Worm (Caenorhabditis elegans) whole organism, L4 larva: ENCODE results near the gene srw-36.

Experiments used
- F10B5.3 ChIP-seq: sonication (generic microtip); optimal IDR thresholded peaks from 2 replicates; lab custom pipeline; 2016; ENCODE audit warnings: mild to moderate bottlenecking, missing genetic modification characterization, missing compliant biosample characterization
- F37D6.2 ChIP-seq: sonication (generic microtip); optimal IDR thresholded peaks from 2 replicates; lab custom pipeline; 2016; ENCODE audit warnings: mild to moderate bottlenecking, missing genetic modification characterization, missing compliant biosample characterization
- R02D3.7 ChIP-seq: fragments of 150-350 bp; sonication (generic microtip); optimal IDR thresholded peaks from 3 replicates; lab custom pipeline; 2014; ENCODE audit warnings: missing biosample characterization, missing genetic modification characterization
- Y48G9A.11 ChIP-seq: fragments of 200-800 bp; sonication (Bioruptor generic); IDR thresholded peaks from 2 replicates; pipeline ENCODE4 v1.3.6; 2022; ENCODE audit warnings: missing genetic modification reagents, missing genetic modification characterization, missing compliant biosample characterization
- aly-2 ChIP-seq: sonication (generic microtip); optimal IDR thresholded peaks from 2 replicates; lab custom pipeline; 2018; ENCODE audit warnings: missing biosample characterization, missing genetic modification characterization
- ama-1 ChIP-seq: fragments of 150-350 bp; optimal IDR thresholded peaks from 2 replicates; lab custom pipeline; 2014; ENCODE audit warnings: inconsistent platforms, mixed read lengths
- attf-4 ChIP-seq: sonication (generic microtip); optimal IDR thresholded peaks from 3 replicates; lab custom pipeline; 2017; ENCODE audit warnings: missing biosample characterization, missing genetic modification characterization
- ceh-44 ChIP-seq: fragments of 200-800 bp; sonication (Bioruptor generic); IDR thresholded peaks from 2 replicates; pipeline ENCODE4 v1.3.6; 2022; ENCODE audit warnings: missing genetic modification reagents, missing genetic modification characterization, missing compliant biosample characterization
- ces-1 ChIP-seq: fragments of 150-350 bp; sonication (generic microtip); optimal IDR thresholded peaks from 4 replicates; lab custom pipeline; 2014; ENCODE audit warnings: missing biosample characterization, missing genetic modification reagents, missing genetic modification characterization
- cey-2 ChIP-seq: sonication (generic microtip); optimal IDR thresholded peaks from 3 replicates; lab custom pipeline; 2017; ENCODE audit warnings: missing genetic modification characterization, mild to moderate bottlenecking, missing compliant biosample characterization, antibody characterized with exemption, borderline replicate concordance; ENCODE audit not compliant: insufficient read depth
- daf-16 ChIP-seq, 3 experiments: sonication (generic microtip); optimal IDR thresholded peaks; 2 replicates each; lab custom pipeline; 2016 to 2017; ENCODE audit warnings: missing genetic modification characterization in 3 of 3, missing genetic modification reagents in 3 of 3, mild to moderate bottlenecking in 2 of 3, missing compliant biosample characterization in 2 of 3, missing biosample characterization in 1 of 3, moderate library complexity in 1 of 3
- dmd-6 ChIP-seq: fragments of 200-800 bp; sonication (Bioruptor generic); IDR thresholded peaks from 2 replicates; pipeline ENCODE4 v1.3.6; 2022; ENCODE audit warnings: missing genetic modification reagents, missing genetic modification characterization, missing compliant biosample characterization
- dmd-9 ChIP-seq: fragments of 200-800 bp; sonication (Bioruptor generic); IDR thresholded peaks from 2 replicates; pipeline ENCODE4 v1.3.6; 2022; ENCODE audit warnings: missing genetic modification reagents, missing genetic modification characterization, missing compliant biosample characterization
- dve-1 ChIP-seq: sonication (generic microtip); optimal IDR thresholded peaks from 2 replicates; lab custom pipeline; 2017; ENCODE audit warnings: antibody characterized with exemption, mild to moderate bottlenecking, missing genetic modification characterization, missing compliant biosample characterization; ENCODE audit not compliant: insufficient read depth
- fkh-10 ChIP-seq: fragments of 150-350 bp; optimal IDR thresholded peaks from 2 replicates; lab custom pipeline; 2014; ENCODE audit warnings: missing biosample characterization, missing genetic modification reagents, missing genetic modification characterization
- hlh-11 ChIP-seq: fragments of 200-800 bp; sonication (Bioruptor generic); optimal IDR thresholded peaks from 2 replicates; lab custom pipeline; 2018; ENCODE audit warnings: mild to moderate bottlenecking, missing genetic modification characterization, missing compliant biosample characterization
- hlh-30 ChIP-seq: sonication (generic microtip); optimal IDR thresholded peaks from 2 replicates; lab custom pipeline; 2017; ENCODE audit warnings: antibody characterized with exemption, mild to moderate bottlenecking, missing genetic modification characterization, missing compliant biosample characterization; ENCODE audit not compliant: insufficient read depth
- hmg-1.1 ChIP-seq: fragments of 200-800 bp; sonication (Bioruptor generic); IDR thresholded peaks from 2 replicates; pipeline ENCODE4 v1.3.6; 2022; ENCODE audit warnings: missing genetic modification reagents, missing genetic modification characterization, missing compliant biosample characterization
- lir-3 ChIP-seq: sonication (generic microtip); optimal IDR thresholded peaks from 2 replicates; lab custom pipeline; 2016; ENCODE audit warnings: mild to moderate bottlenecking, missing genetic modification characterization, missing compliant biosample characterization
- madf-5 ChIP-seq, 2 experiments: fragments of 200-800 bp; sonication (Bioruptor generic); IDR thresholded peaks; 2 replicates each; pipeline ENCODE4 v1.3.6; 2022; ENCODE audit warnings: missing compliant biosample characterization in 2 of 2, missing genetic modification characterization in 2 of 2
- mdl-1 ChIP-seq, 2 experiments: fragments of 150-350 bp in 1 of 2; sonication (generic microtip) in 1 of 2; optimal IDR thresholded peaks; 2 replicates each; lab custom pipeline; 2014 to 2017; ENCODE audit warnings: missing biosample characterization in 2 of 2, missing genetic modification characterization in 2 of 2
- nhr-102 ChIP-seq: sonication (generic microtip); optimal IDR thresholded peaks from 2 replicates; lab custom pipeline; 2016; ENCODE audit warnings: mild to moderate bottlenecking, missing genetic modification characterization, moderate library complexity, missing compliant biosample characterization
- nhr-111 ChIP-seq: fragments of 200-800 bp; sonication (Bioruptor generic); optimal IDR thresholded peaks from 2 replicates; lab custom pipeline; 2018; ENCODE audit warnings: mild to moderate bottlenecking, missing genetic modification characterization, missing compliant biosample characterization
- nhr-28 ChIP-seq: fragments of 150-350 bp; optimal IDR thresholded peaks from 2 replicates; lab custom pipeline; 2014; ENCODE audit warnings: missing biosample characterization, missing genetic modification characterization
- nhr-42 ChIP-seq: fragments of 200-800 bp; sonication (Bioruptor generic); IDR thresholded peaks from 2 replicates; pipeline ENCODE4 v1.3.6; 2022; ENCODE audit warnings: missing genetic modification characterization, missing compliant biosample characterization
- nhr-48 ChIP-seq: sonication (generic microtip); optimal IDR thresholded peaks from 2 replicates; lab custom pipeline; 2016; ENCODE audit warnings: mild to moderate bottlenecking, missing genetic modification characterization, missing compliant biosample characterization
- nhr-6 ChIP-seq: fragments of 150-350 bp; optimal IDR thresholded peaks from 2 replicates; lab custom pipeline; 2014; ENCODE audit warnings: missing biosample characterization, missing genetic modification characterization
- nhr-76 ChIP-seq: fragments of 150-350 bp; optimal IDR thresholded peaks from 2 replicates; lab custom pipeline; 2014; ENCODE audit warnings: missing biosample characterization, missing genetic modification characterization
- nhr-77 ChIP-seq: fragments of 150-350 bp; optimal IDR thresholded peaks from 2 replicates; lab custom pipeline; 2014; ENCODE audit warnings: missing biosample characterization, missing genetic modification characterization
- pha-4 ChIP-seq, 2 experiments: fragments of 150-350 bp in 1 of 2; fragments of 200-800 bp in 1 of 2; sonication (Bioruptor generic) in 1 of 2; IDR thresholded peaks in 1 of 2; optimal IDR thresholded peaks in 1 of 2; 2 replicates each; pipeline versions ENCODE4 v1.3.6 to Lab custom; 2014 to 2022; ENCODE audit warnings: missing genetic modification characterization in 2 of 2, missing genetic modification reagents in 2 of 2, missing biosample characterization in 1 of 2, missing compliant biosample characterization in 1 of 2
- php-3 ChIP-seq: fragments of 200-800 bp; sonication (Bioruptor generic); IDR thresholded peaks from 2 replicates; pipeline ENCODE4 v1.3.6; 2022; ENCODE audit warnings: missing genetic modification reagents, missing genetic modification characterization, missing compliant biosample characterization
- pqm-1 ChIP-seq: sonication (generic microtip); optimal IDR thresholded peaks from 2 replicates; lab custom pipeline; 2017; ENCODE audit warnings: missing biosample characterization, missing genetic modification characterization
- rbr-2 ChIP-seq: sonication (generic microtip); optimal IDR thresholded peaks from 2 replicates; lab custom pipeline; 2016; ENCODE audit warnings: missing genotype, missing genetic modification characterization, missing compliant biosample characterization
- snpc-1.2 ChIP-seq: fragments of 200-800 bp; sonication (Bioruptor generic); IDR thresholded peaks from 2 replicates; pipeline ENCODE4 v1.3.6; 2022; ENCODE audit warnings: missing genetic modification reagents, missing genetic modification characterization, missing compliant biosample characterization
- tra-1 ChIP-seq: fragments of 200-800 bp; sonication (Bioruptor generic); IDR thresholded peaks from 2 replicates; pipeline ENCODE4 v1.3.6; 2022; ENCODE audit warnings: missing genetic modification reagents, missing genetic modification characterization, missing compliant biosample characterization
- unc-62 ChIP-seq, 3 experiments: fragments of 150-350 bp in 1 of 3; sonication (generic microtip); optimal IDR thresholded peaks in 2 of 3; peaks in 1 of 3; 1 replicate in 1 of 3; 2 replicates in 2 of 3; lab custom pipeline; 2014 to 2017; ENCODE audit warnings: missing biosample characterization in 3 of 3, missing genetic modification characterization in 3 of 3, missing genetic modification reagents in 3 of 3, missing genotype in 1 of 3
- zfp-2 ChIP-seq: sonication (generic microtip); optimal IDR thresholded peaks from 2 replicates; lab custom pipeline; 2016; ENCODE audit warnings: mild to moderate bottlenecking, missing genetic modification characterization, missing compliant biosample characterization
- zip-11 ChIP-seq: fragments of 200-800 bp; sonication (Bioruptor generic); IDR thresholded peaks from 2 replicates; pipeline ENCODE4 v1.3.6; 2022; ENCODE audit warnings: missing genetic modification characterization, missing compliant biosample characterization
- ztf-7 ChIP-seq: fragments of 150-350 bp; optimal IDR thresholded peaks from 2 replicates; lab custom pipeline; 2014; ENCODE audit warnings: missing biosample characterization, missing genetic modification characterization

The srw-36 gene

ce11 chrV:16724574-16724973, 41.6 kb downstream of the srw-36 start:
- TF ChIP-seq dmd-6 (GFP tag; lab: Robert Waterston, UW) (peak; percentile 22; the same call in 1 of the 2 replicates), pha-4 (GFP tag; IDR thresholded peaks at IDR 0.05; lab: Robert Waterston, UW) (no peak), pha-4 (tag; optimal IDR thresholded peaks at IDR 0.05; lab: Kevin White, UChicago) (peak; percentile 81), nhr-48 (tag; lab: Kevin White, UChicago) (peak; percentile 7), ces-1 (GFP tag; lab: Kevin White, UChicago) (no peak), cey-2 (tag; lab: Kevin White, UChicago) (no peak)

ce11 chrV:16725955-16726354, 43.0 kb downstream of the srw-36 start:
- TF ChIP-seq nhr-102 (tag; lab: Kevin White, UChicago) (peak; percentile 74), hmg-1.1 (GFP tag; lab: Robert Waterston, UW) (no peak), pha-4 (GFP tag; IDR thresholded peaks at IDR 0.05; lab: Robert Waterston, UW) (no peak; the same call in 1 of the 2 replicates), pha-4 (tag; optimal IDR thresholded peaks at IDR 0.05; lab: Kevin White, UChicago) (peak; percentile 51), fkh-10 (no peak), nhr-6 (tag; lab: Kevin White, UChicago) (peak; percentile 52), nhr-76 (tag; lab: Kevin White, UChicago) (no peak), zip-11 (GFP tag; lab: Robert Waterston, UW) (no peak), lir-3 (tag; lab: Kevin White, UChicago) (no peak), R02D3.7 (tag; lab: Kevin White, UChicago) (no peak), daf-16 (GFP tag; optimal IDR thresholded peaks at IDR 0.05; lab: Kevin White, UChicago) (no peak), daf-16 (tag; optimal IDR thresholded peaks at IDR 0.05; lab: Kevin White, UChicago) (peak; percentile 92), ama-1 (no peak), snpc-1.2 (GFP tag; lab: Robert Waterston, UW) (no peak), madf-5 (GFP tag; IDR thresholded peaks at IDR 0.05; lab: Robert Waterston, UW) (no peak), php-3 (GFP tag; lab: Robert Waterston, UW) (peak; percentile 59; the same call in 1 of the 2 replicates), hlh-11 (peak; percentile 87), F37D6.2 (tag; lab: Kevin White, UChicago) (no peak), cey-2 (tag; lab: Kevin White, UChicago) (no peak), F10B5.3 (tag; lab: Kevin White, UChicago) (no peak), nhr-48 (tag; lab: Kevin White, UChicago) (peak; percentile 59), mdl-1 (tag; optimal IDR thresholded peaks at IDR 0.05; lab: Kevin White, UChicago) (peak in 1 of 2 experiments; percentile 13), zfp-2 (no peak), nhr-42 (no peak), aly-2 (tag; lab: Kevin White, UChicago) (no peak), nhr-77 (tag; lab: Kevin White, UChicago) (peak; percentile 78), ceh-44 (GFP tag; lab: Robert Waterston, UW) (no peak), unc-62 (GFP tag; optimal IDR thresholded peaks at IDR 0.05 in 1 of 2; lab: Kevin White, UChicago) (peak in 1 of 2 experiments; percentile 2), unc-62 (tag; optimal IDR thresholded peaks at IDR 0.05; lab: Kevin White, UChicago) (no peak), hlh-30 (tag; lab: Kevin White, UChicago) (peak; percentile 69), dmd-6 (GFP tag; lab: Robert Waterston, UW) (peak; percentile 94), ztf-7 (tag; lab: Kevin White, UChicago) (peak; percentile 80), nhr-28 (peak; percentile 90), dmd-9 (GFP tag; lab: Robert Waterston, UW) (no peak), rbr-2 (tag; lab: Kevin White, UChicago) (no peak), pqm-1 (peak; percentile 70), Y48G9A.11 (GFP tag; lab: Robert Waterston, UW) (no peak), attf-4 (no peak), nhr-111 (GFP tag; lab: Kevin White, UChicago) (no peak), dve-1 (tag; lab: Kevin White, UChicago) (peak; percentile 93), tra-1 (GFP tag; lab: Robert Waterston, UW) (no peak)
